Worm (Caenorhabditis elegans): ENCODE results near the gene T23B7.3.
"Not testable (repeated sequence)": the region's sequence is repeated elsewhere in the genome, so short reads cannot be mapped to it uniquely, and the experiment has no call there.

T23B7.3 gene

DNA sequence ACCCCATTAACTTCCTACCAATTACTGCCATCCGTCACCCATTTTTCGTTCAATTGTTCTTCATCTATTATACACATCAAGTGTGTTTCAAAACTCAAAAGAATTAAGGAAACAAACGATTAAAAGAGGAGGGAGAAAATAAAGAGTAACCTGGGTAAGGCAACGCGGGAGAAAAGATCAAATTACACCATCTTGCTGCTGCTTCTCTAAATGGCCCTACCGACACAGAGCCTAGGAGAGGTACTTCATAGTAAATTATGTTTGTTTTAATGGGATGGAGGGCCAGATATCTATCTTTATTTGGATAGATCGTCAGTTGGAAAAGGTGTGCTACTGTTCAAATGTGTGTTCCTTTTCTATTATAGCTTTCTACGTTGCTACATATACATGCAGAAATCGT is 34.6 kb upstream of the T23B7.3 start:
- TF ChIP-seq lin-32 (GFP tag; optimal IDR thresholded peaks at IDR 0.05) (no peak), drap-1 (GFP tag; optimal IDR thresholded peaks at IDR 0.05) (no peak), blmp-1 (tag; optimal IDR thresholded peaks at IDR 0.05) (no peak), M03D4.4 (tag; optimal IDR thresholded peaks at IDR 0.05) (no peak), lin-13 (tag; optimal IDR thresholded peaks at IDR 0.05) (no peak), cnd-1 (tag; optimal IDR thresholded peaks at IDR 0.05) (no peak), elt-1 (tag; optimal IDR thresholded peaks at IDR 0.05; ENCODE audit: borderline replicate concordance, insufficient read depth) (no peak), elt-3 (tag; optimal IDR thresholded peaks at IDR 0.05) (no peak), nhr-237 (tag; optimal IDR thresholded peaks at IDR 0.05) (no peak)

DNA sequence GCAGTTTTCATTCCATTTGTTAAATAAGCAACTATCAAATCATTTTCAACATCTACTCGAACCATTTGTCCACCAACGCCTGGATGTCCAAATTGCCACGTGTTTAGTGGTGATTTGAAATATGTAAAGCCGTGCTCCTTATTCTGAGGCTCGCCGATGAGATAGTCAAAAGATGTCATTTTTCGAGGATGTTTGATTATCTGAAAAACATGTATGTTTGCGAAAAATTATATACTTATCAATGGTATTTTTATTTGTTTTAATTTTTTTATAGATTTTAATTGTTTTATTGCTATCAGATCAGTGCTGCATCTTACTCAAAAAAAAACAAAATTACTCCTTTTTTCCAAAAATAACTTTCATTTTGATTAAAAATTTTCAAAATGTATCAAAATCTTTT is 31.2 kb upstream of the T23B7.3 start:
- no peak for TF ChIP-seq drap-1 (GFP tag; optimal IDR thresholded peaks at IDR 0.05)
- TF ChIP-seq nhr-12 (tag; optimal IDR thresholded peaks at IDR 0.05), result no peak
- no peak for TF ChIP-seq ceh-83 (GFP tag; optimal IDR thresholded peaks at IDR 0.05)
- no peak for TF ChIP-seq zip-8 (tag; optimal IDR thresholded peaks at IDR 0.05)
- no peak for TF ChIP-seq unc-120 (tag; optimal IDR thresholded peaks at IDR 0.05; ENCODE audit: poor library complexity, severe bottlenecking)
- no peak for TF ChIP-seq hlh-1 (tag; optimal IDR thresholded peaks at IDR 0.05)
- TF ChIP-seq lin-32 (GFP tag; optimal IDR thresholded peaks at IDR 0.05), result no peak
- TF ChIP-seq ceh-43 (GFP tag; optimal IDR thresholded peaks at IDR 0.05), result no peak
- TF ChIP-seq pha-4 (tag; optimal IDR thresholded peaks at IDR 0.05), result no peak
- TF ChIP-seq lin-13 (tag; optimal IDR thresholded peaks at IDR 0.05), result no peak
- no peak for TF ChIP-seq ceh-39 (tag; optimal IDR thresholded peaks at IDR 0.05)
- TF ChIP-seq ham-2 (GFP tag; optimal IDR thresholded peaks at IDR 0.05), result no peak
- TF ChIP-seq flh-1 (GFP tag; optimal IDR thresholded peaks at IDR 0.05), result no peak
- no peak for TF ChIP-seq mls-2 (tag; optimal IDR thresholded peaks at IDR 0.05)
- TF ChIP-seq tbx-8 (GFP tag; optimal IDR thresholded peaks at IDR 0.05), result no peak
- no peak for TF ChIP-seq nhr-2 (tag; optimal IDR thresholded peaks at IDR 0.05)
- no peak for TF ChIP-seq unc-62 (GFP tag; optimal IDR thresholded peaks at IDR 0.05)

DNA sequence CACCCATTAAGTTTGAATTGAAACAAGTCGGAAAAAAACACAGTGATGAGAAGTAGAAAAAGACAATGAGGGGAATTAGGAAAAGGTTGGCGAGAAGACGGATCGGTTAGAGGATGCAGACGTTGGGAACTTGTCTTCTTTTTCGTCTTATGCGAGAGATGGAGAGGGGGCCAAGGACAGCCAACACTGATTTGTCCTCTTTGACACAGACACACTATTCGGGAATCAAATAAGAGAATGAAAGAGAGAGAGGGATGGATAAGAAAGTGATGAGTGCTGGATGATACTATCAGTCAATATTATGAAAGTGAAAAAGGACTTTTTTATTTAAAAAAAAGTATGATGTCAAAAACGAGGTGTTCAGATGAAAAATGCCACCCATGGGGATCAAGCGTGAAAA is 28.2 kb upstream of the T23B7.3 start, which contains the start of gene lact-5:
Gene lact-5 (minus strand): TSS at position 1 of the 400 bp plus-strand sequence.
- TF ChIP-seq blmp-1 (tag; optimal IDR thresholded peaks at IDR 0.05), result peak; percentile 69
- TF ChIP-seq mab-5 (tag; optimal IDR thresholded peaks at IDR 0.05), result no peak

DNA sequence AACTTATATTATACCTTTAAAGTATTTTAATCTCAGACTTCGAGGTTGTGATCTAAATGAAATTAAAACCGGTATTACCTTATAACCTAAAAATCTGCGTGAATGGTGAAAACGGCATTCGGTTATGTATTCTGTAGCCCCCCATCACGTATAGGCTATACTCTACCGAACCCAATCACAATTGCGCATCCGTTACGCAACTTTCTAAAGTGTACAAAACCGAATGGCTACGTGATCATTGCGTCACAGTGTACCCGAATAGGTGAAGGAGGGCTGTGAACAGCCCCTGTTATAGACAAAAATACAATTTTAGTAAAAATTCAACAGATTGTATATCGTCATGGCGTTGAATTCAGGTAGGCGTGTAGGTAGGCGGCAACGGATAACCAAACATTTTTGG is 27.4 kb upstream of the T23B7.3 start:
- no peak for TF ChIP-seq nhr-237 (tag; optimal IDR thresholded peaks at IDR 0.05)
- TF ChIP-seq unc-39 (tag; optimal IDR thresholded peaks at IDR 0.05), result no peak
- no peak for TF ChIP-seq lin-32 (GFP tag; optimal IDR thresholded peaks at IDR 0.05)
- peak; percentile 96 for TF ChIP-seq zip-8 (tag; optimal IDR thresholded peaks at IDR 0.05)
- peak; percentile 70 for TF ChIP-seq nhr-2 (tag; optimal IDR thresholded peaks at IDR 0.05)
- no peak for TF ChIP-seq M03D4.4 (tag; optimal IDR thresholded peaks at IDR 0.05)
- TF ChIP-seq pha-4 (tag; optimal IDR thresholded peaks at IDR 0.05), result no peak
- no peak for TF ChIP-seq sptf-1 (tag; optimal IDR thresholded peaks at IDR 0.05)
- no peak for TF ChIP-seq bed-3 (GFP tag; optimal IDR thresholded peaks at IDR 0.05)
- no peak for TF ChIP-seq sem-2 (GFP tag; optimal IDR thresholded peaks at IDR 0.05)
- TF ChIP-seq ztf-11 (tag; optimal IDR thresholded peaks at IDR 0.05), result no peak
- TF ChIP-seq ceh-39 (tag; optimal IDR thresholded peaks at IDR 0.05), result no peak
- TF ChIP-seq elt-1 (tag; optimal IDR thresholded peaks at IDR 0.05; ENCODE audit: borderline replicate concordance, insufficient read depth), result no peak
- no peak for TF ChIP-seq unc-62 (GFP tag; optimal IDR thresholded peaks at IDR 0.05)

DNA sequence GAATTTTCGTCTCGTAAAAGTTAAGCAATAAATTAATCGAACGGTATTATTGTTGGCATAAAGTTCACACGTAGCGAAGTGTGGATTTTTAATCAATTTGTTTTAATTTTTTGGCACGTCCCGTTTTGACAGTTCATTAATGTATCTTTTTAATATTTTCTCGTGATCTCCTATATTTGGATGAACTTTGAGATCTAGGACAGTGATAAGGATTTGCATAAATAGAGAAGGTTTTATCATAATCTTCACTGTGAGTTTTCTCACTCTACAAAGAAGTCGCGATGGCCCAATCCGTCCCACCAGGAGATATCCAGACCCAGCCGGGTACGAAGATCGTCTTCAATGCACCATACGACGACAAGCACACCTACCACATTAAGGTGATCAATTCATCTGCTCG is 24.9 kb upstream of the T23B7.3 start, which contains the start of the genes C33F10.8 and msp-40:
Gene C33F10.8 (minus strand): TSS at position 101 of the 400 bp plus-strand sequence.
Gene msp-40 (plus strand): TSS at position 282 of the 400 bp plus-strand sequence.
- TF ChIP-seq nhr-28, M03D4.4, nhr-2 (tag; optimal IDR thresholded peaks at IDR 0.05): not testable (repeated sequence)

All from whole organism, mixed stage, embryonic.